Worm (Caenorhabditis elegans) whole organism, midembryonic: ENCODE results near the gene sknr-1.
A peak's percentile ranks its signal among the peaks of the same experiment; 100 is the strongest.
"Not testable (repeated sequence)": the region's sequence is repeated elsewhere in the genome, so short reads cannot be mapped to it uniquely, and the experiment has no call there.

Source experiments
- T22C8.4 ChIP-seq: fragments of 200-800 bp; sonication (Bioruptor generic); IDR thresholded peaks from 2 replicates; pipeline ENCODE4 v1.3.6; 2022; ENCODE audit warnings: missing genetic modification characterization, missing compliant biosample characterization
- cog-1 ChIP-seq: sonication (generic microtip); optimal IDR thresholded peaks from 2 replicates; lab custom pipeline; 2016; ENCODE audit warnings: missing genetic modification characterization, missing compliant biosample characterization
- flt-1 ChIP-seq: fragments of 200-800 bp; sonication (Bioruptor generic); IDR thresholded peaks from 2 replicates; pipeline ENCODE4 v1.3.6; 2022; ENCODE audit warnings: missing genetic modification characterization, missing compliant biosample characterization
- klf-2 ChIP-seq: fragments of 200-800 bp; sonication (Bioruptor generic); conservative IDR thresholded peaks from 2 replicates; pipeline ENCODE4 v1.3.6; 2022; ENCODE audit warnings: missing genetic modification reagents, missing genetic modification characterization, missing compliant biosample characterization
- med-1 ChIP-seq: sonication (generic microtip); optimal IDR thresholded peaks from 2 replicates; lab custom pipeline; 2017; ENCODE audit warnings: missing genetic modification characterization, mild to moderate bottlenecking, missing compliant biosample characterization, antibody characterized with exemption, missing genetic modification reagents; ENCODE audit not compliant: insufficient read depth
- ref-1 ChIP-seq: fragments of 200-800 bp; sonication (Bioruptor generic); conservative IDR thresholded peaks from 2 replicates; pipeline ENCODE4 v1.3.6; 2022; ENCODE audit warnings: missing genetic modification reagents, missing genetic modification characterization, missing compliant biosample characterization
- tab-1 ChIP-seq: fragments of 200-800 bp; sonication (Bioruptor generic); IDR thresholded peaks from 2 replicates; pipeline ENCODE4 v1.3.6; 2022; ENCODE audit warnings: missing genetic modification characterization, missing compliant biosample characterization
- ztf-23 ChIP-seq: fragments of 200-800 bp; sonication (Bioruptor generic); IDR thresholded peaks from 2 replicates; pipeline ENCODE4 v1.3.6; 2022; ENCODE audit warnings: missing genetic modification reagents, missing genetic modification characterization, missing compliant biosample characterization
- ztf-29 ChIP-seq: fragments of 200-800 bp; sonication (Bioruptor generic); IDR thresholded peaks from 2 replicates; pipeline ENCODE4 v1.3.6; 2022; ENCODE audit warnings: missing genetic modification reagents, missing genetic modification characterization, missing compliant biosample characterization

The sknr-1 gene

ce11 chrV:2625360-2625759 lies at the start of gene sknr-1:
Gene sknr-1 (minus strand): TSS chrV:2625460.
- not testable (repeated sequence) for TF ChIP-seq cog-1 (tag; lab: Kevin White, UChicago); ztf-29 (GFP tag; lab: Robert Waterston, UW); tab-1 (GFP tag; lab: Robert Waterston, UW)

- TF ChIP-seq cog-1 (tag; lab: Kevin White, UChicago) (no peak), flt-1 (GFP tag; lab: Robert Waterston, UW) (peak; percentile 86), ztf-23 (GFP tag; lab: Robert Waterston, UW) (peak; percentile 85), ref-1 (GFP tag; lab: Robert Waterston, UW) (peak; percentile 67), tab-1 (GFP tag; lab: Robert Waterston, UW) (peak; percentile 86), T22C8.4 (GFP tag; lab: Robert Waterston, UW) (no peak), klf-2 (GFP tag; lab: Robert Waterston, UW) (0 out of 2 replicates have a peak, but pooled peaks have one; percentile 25), med-1 (GFP tag; lab: Kevin White, UChicago) (peak; percentile 45), ztf-29 (GFP tag; lab: Robert Waterston, UW) (no peak)
These were observed 48.5 kb upstream of the sknr-1 start for ce11 chrV:2673807-2674206.

- TF ChIP-seq ztf-23 (GFP tag; lab: Robert Waterston, UW) (no peak), klf-2 (GFP tag; lab: Robert Waterston, UW) (no peak), ref-1 (GFP tag; lab: Robert Waterston, UW) (no peak), tab-1 (GFP tag; lab: Robert Waterston, UW) (no peak), T22C8.4 (GFP tag; lab: Robert Waterston, UW) (no peak), med-1 (GFP tag; lab: Kevin White, UChicago) (no peak), flt-1 (GFP tag; lab: Robert Waterston, UW) (peak; percentile 53; the same call in 1 of the 2 replicates), cog-1 (tag; lab: Kevin White, UChicago) (peak; percentile 55)
These were observed 47.3 kb upstream of the sknr-1 start, which contains the start of gene W02G9.3 for ce11 chrV:2672603-2673002. Gene W02G9.3 (plus strand): TSS chrV:2672986.

- TF ChIP-seq T22C8.4 (GFP tag; lab: Robert Waterston, UW) = no peak
- TF ChIP-seq cog-1 (tag; lab: Kevin White, UChicago) = no peak
- no peak for TF ChIP-seq ztf-29 (GFP tag; lab: Robert Waterston, UW)
- no peak for TF ChIP-seq flt-1 (GFP tag; lab: Robert Waterston, UW)
- no peak for TF ChIP-seq klf-2 (GFP tag; lab: Robert Waterston, UW)
- no peak for TF ChIP-seq med-1 (GFP tag; lab: Kevin White, UChicago)
- no peak for TF ChIP-seq tab-1 (GFP tag; lab: Robert Waterston, UW)
- TF ChIP-seq ref-1 (GFP tag; lab: Robert Waterston, UW) = no peak
- no peak for TF ChIP-seq ztf-23 (GFP tag; lab: Robert Waterston, UW)
These were observed 45.9 kb upstream of the sknr-1 start, which contains the start of gene kel-8 for ce11 chrV:2671155-2671554. Gene kel-8 (plus strand): TSS chrV:2671455.

- TF ChIP-seq ztf-29 (GFP tag; lab: Robert Waterston, UW) (no peak), klf-2 (GFP tag; lab: Robert Waterston, UW) (no peak), tab-1 (GFP tag; lab: Robert Waterston, UW) (no peak), ztf-23 (GFP tag; lab: Robert Waterston, UW) (no peak), T22C8.4 (GFP tag; lab: Robert Waterston, UW) (no peak), med-1 (GFP tag; lab: Kevin White, UChicago) (no peak)
These were observed 41.3 kb upstream of the sknr-1 start, which contains the start of gene W02G9.4 for ce11 chrV:2666600-2666999. Gene W02G9.4 (plus strand): TSS chrV:2666900.

- TF ChIP-seq ref-1 (GFP tag; lab: Robert Waterston, UW) (no peak), cog-1 (tag; lab: Kevin White, UChicago) (no peak), flt-1 (GFP tag; lab: Robert Waterston, UW) (0 out of 2 replicates have a peak, but pooled peaks have one; percentile 13), tab-1 (GFP tag; lab: Robert Waterston, UW) (0 out of 2 replicates have a peak, but pooled peaks have one; percentile 14), ztf-29 (GFP tag; lab: Robert Waterston, UW) (0 out of 2 replicates have a peak, but pooled peaks have one; percentile 7), med-1 (GFP tag; lab: Kevin White, UChicago) (no peak), klf-2 (GFP tag; lab: Robert Waterston, UW) (no peak), T22C8.4 (GFP tag; lab: Robert Waterston, UW) (no peak), ztf-23 (GFP tag; lab: Robert Waterston, UW) (no peak)
These were observed 39.3 kb upstream of the sknr-1 start, which contains the start of gene ndx-2 for ce11 chrV:2664525-2665053. Gene ndx-2 (minus strand): TSS chrV:2665003.

ce11 chrV:2660457-2660856 lies 35.2 kb upstream of the sknr-1 start:
- TF ChIP-seq ztf-23 (GFP tag; lab: Robert Waterston, UW) (no peak), flt-1 (GFP tag; lab: Robert Waterston, UW) (no peak), tab-1 (GFP tag; lab: Robert Waterston, UW) (no peak), cog-1 (tag; lab: Kevin White, UChicago) (no peak), T22C8.4 (GFP tag; lab: Robert Waterston, UW) (no peak), ztf-29 (GFP tag; lab: Robert Waterston, UW) (no peak), klf-2 (GFP tag; lab: Robert Waterston, UW) (no peak), med-1 (GFP tag; lab: Kevin White, UChicago) (no peak), ref-1 (GFP tag; lab: Robert Waterston, UW) (no peak)

ce11 chrV:2657682-2658081 lies 32.4 kb upstream of the sknr-1 start:
- TF ChIP-seq klf-2 (GFP tag; lab: Robert Waterston, UW) = no peak
- no peak for TF ChIP-seq ztf-29 (GFP tag; lab: Robert Waterston, UW)
- TF ChIP-seq ztf-23 (GFP tag; lab: Robert Waterston, UW) = no peak
- TF ChIP-seq flt-1 (GFP tag; lab: Robert Waterston, UW) = no peak
- no peak for TF ChIP-seq ref-1 (GFP tag; lab: Robert Waterston, UW)
- no peak for TF ChIP-seq T22C8.4 (GFP tag; lab: Robert Waterston, UW)
- TF ChIP-seq cog-1 (tag; lab: Kevin White, UChicago) = no peak
- no peak for TF ChIP-seq med-1 (GFP tag; lab: Kevin White, UChicago)
- no peak for TF ChIP-seq tab-1 (GFP tag; lab: Robert Waterston, UW)
